Worm (Caenorhabditis elegans) whole organism, early embryonic: ENCODE results near the gene R04E5.7.

Experiments used
- F13C5.2 ChIP-seq: sonication (generic microtip); optimal IDR thresholded peaks from 2 replicates; lab custom pipeline; 2017; ENCODE audit warnings: mild to moderate bottlenecking, missing genetic modification characterization, inconsistent platforms, missing compliant biosample characterization
- aly-1 ChIP-seq: sonication (generic microtip); optimal IDR thresholded peaks from 2 replicates; lab custom pipeline; 2016; ENCODE audit warnings: missing genetic modification characterization, missing compliant biosample characterization
- ama-1 ChIP-seq: fragments of 150-350 bp; optimal IDR thresholded peaks from 2 replicates; lab custom pipeline; 2014
- hmg-4 ChIP-seq: fragments of 200-800 bp; sonication (Bioruptor generic); optimal IDR thresholded peaks from 2 replicates; lab custom pipeline; 2018; ENCODE audit warnings: mild to moderate bottlenecking, missing genetic modification characterization, missing compliant biosample characterization
- hnd-1 ChIP-seq: sonication (generic microtip); optimal IDR thresholded peaks from 2 replicates; lab custom pipeline; 2016; ENCODE audit warnings: missing genetic modification characterization, missing compliant biosample characterization
- pes-1 ChIP-seq: fragments of 200-800 bp; sonication (Bioruptor generic); IDR thresholded peaks from 2 replicates; pipeline ENCODE4 v1.3.6; 2022; ENCODE audit warnings: missing genetic modification reagents, missing genetic modification characterization, missing compliant biosample characterization

ce11 chrX:8811916-8812315, 14.9 kb upstream of the R04E5.7 start, which contains the start of gene cnnm-2:
- TF ChIP-seq hmg-4 (GFP tag; lab: Kevin White, UChicago) = no peak
- no peak for TF ChIP-seq F13C5.2
- TF ChIP-seq ama-1 (lab: Kevin White, UChicago) = no peak
- no peak for TF ChIP-seq aly-1 (tag; lab: Kevin White, UChicago)
- TF ChIP-seq pes-1 (GFP tag; lab: Robert Waterston, UW) = no peak
- TF ChIP-seq hnd-1 (tag; lab: Kevin White, UChicago) = no peak
